Worm (Caenorhabditis elegans) whole organism, L2 larva: ENCODE data around the gene cki-1.

Experiments
- C34F6.9 ChIP-seq: fragments of 150-350 bp; optimal IDR thresholded peaks from 2 replicates; lab custom pipeline; 2014; ENCODE audit warnings: missing biosample characterization, missing genetic modification characterization
- F13H6.1 ChIP-seq: sonication (generic microtip); optimal IDR thresholded peaks from 2 replicates; lab custom pipeline; 2016; ENCODE audit warnings: missing genetic modification characterization, missing compliant biosample characterization
- ZK546.5 ChIP-seq: sonication (generic microtip); optimal IDR thresholded peaks from 2 replicates; lab custom pipeline; 2017; ENCODE audit warnings: missing biosample characterization, missing genetic modification characterization
- blmp-1 ChIP-seq: sonication (generic microtip); optimal IDR thresholded peaks from 2 replicates; lab custom pipeline; 2017; ENCODE audit warnings: missing genetic modification characterization, mild to moderate bottlenecking, missing compliant biosample characterization, antibody characterized with exemption, moderate library complexity; ENCODE audit not compliant: insufficient read depth
- ceh-16 ChIP-seq: fragments of 150-350 bp; optimal IDR thresholded peaks from 2 replicates; lab custom pipeline; 2014; ENCODE audit warnings: missing biosample characterization, missing genetic modification characterization
- ceh-82 ChIP-seq: fragments of 150-350 bp; optimal IDR thresholded peaks from 2 replicates; lab custom pipeline; 2014; ENCODE audit warnings: missing biosample characterization, missing genetic modification characterization
- crh-2 ChIP-seq: sonication (generic microtip); optimal IDR thresholded peaks from 2 replicates; lab custom pipeline; 2017; ENCODE audit warnings: missing biosample characterization, missing genetic modification characterization
- elt-1 ChIP-seq: fragments of 150-350 bp; optimal IDR thresholded peaks from 2 replicates; lab custom pipeline; 2014; ENCODE audit warnings: missing biosample characterization, missing genetic modification characterization
- fos-1 ChIP-seq: fragments of 150-350 bp; optimal IDR thresholded peaks from 2 replicates; lab custom pipeline; 2014; ENCODE audit warnings: missing biosample characterization, missing genetic modification characterization
- gmeb-1 ChIP-seq: fragments of 150-350 bp; optimal IDR thresholded peaks from 2 replicates; lab custom pipeline; 2014; ENCODE audit warnings: missing biosample characterization, missing genetic modification characterization
- lin-13 ChIP-seq: fragments of 150-350 bp; optimal IDR thresholded peaks from 2 replicates; lab custom pipeline; 2014; ENCODE audit warnings: missing biosample characterization, missing genetic modification reagents, missing genetic modification characterization
- lsy-2 ChIP-seq, 2 experiments: fragments of 150-350 bp in 1 of 2; sonication (generic microtip) in 1 of 2; optimal IDR thresholded peaks; 2 replicates each; lab custom pipeline; 2014 to 2017; ENCODE audit warnings: missing biosample characterization in 2 of 2, missing genetic modification characterization in 2 of 2
- mab-5 ChIP-seq: fragments of 150-350 bp; optimal IDR thresholded peaks from 2 replicates; lab custom pipeline; 2014; ENCODE audit warnings: missing biosample characterization, missing genetic modification characterization
- nhr-12 ChIP-seq: fragments of 150-350 bp; optimal IDR thresholded peaks from 2 replicates; lab custom pipeline; 2014; ENCODE audit warnings: missing biosample characterization, missing genetic modification characterization
- nhr-129 ChIP-seq: fragments of 150-350 bp; optimal IDR thresholded peaks from 2 replicates; lab custom pipeline; 2014; ENCODE audit warnings: missing biosample characterization, missing genetic modification characterization
- nhr-21 ChIP-seq: fragments of 150-350 bp; optimal IDR thresholded peaks from 2 replicates; lab custom pipeline; 2014; ENCODE audit warnings: missing biosample characterization, missing genetic modification characterization
- nhr-23 ChIP-seq: fragments of 150-350 bp; optimal IDR thresholded peaks from 2 replicates; lab custom pipeline; 2014; ENCODE audit warnings: missing biosample characterization, missing genetic modification reagents, missing genetic modification characterization
- nhr-237 ChIP-seq: fragments of 150-350 bp; optimal IDR thresholded peaks from 2 replicates; lab custom pipeline; 2014; ENCODE audit warnings: missing biosample characterization, missing genetic modification characterization
- nhr-25 ChIP-seq: fragments of 150-350 bp; sonication (generic microtip); optimal IDR thresholded peaks from 3 replicates; lab custom pipeline; 2014; ENCODE audit warnings: missing biosample characterization, missing genetic modification characterization
- nhr-6 ChIP-seq: fragments of 150-350 bp; optimal IDR thresholded peaks from 2 replicates; lab custom pipeline; 2014; ENCODE audit warnings: missing biosample characterization, missing genetic modification characterization
- nhr-77 ChIP-seq: fragments of 150-350 bp; optimal IDR thresholded peaks from 2 replicates; lab custom pipeline; 2014; ENCODE audit warnings: missing biosample characterization, missing genetic modification characterization
- peb-1 ChIP-seq: fragments of 150-350 bp; optimal IDR thresholded peaks from 2 replicates; lab custom pipeline; 2014; ENCODE audit warnings: missing biosample characterization, missing genetic modification characterization
- sem-4 ChIP-seq: fragments of 150-350 bp; optimal IDR thresholded peaks from 2 replicates; lab custom pipeline; 2014; ENCODE audit warnings: missing biosample characterization, missing genetic modification reagents, missing genetic modification characterization
- sma-3 ChIP-seq: sonication (generic microtip); optimal IDR thresholded peaks from 2 replicates; lab custom pipeline; 2016; ENCODE audit warnings: missing genetic modification reagents, missing genetic modification characterization, missing compliant biosample characterization
- sma-9 ChIP-seq, 2 experiments: fragments of 150-350 bp in 1 of 2; sonication (generic microtip) in 1 of 2; optimal IDR thresholded peaks; 2 replicates each; lab custom pipeline; 2014 to 2016; ENCODE audit warnings: missing genetic modification characterization in 2 of 2, mild to moderate bottlenecking in 1 of 2, missing biosample characterization in 1 of 2, missing compliant biosample characterization in 1 of 2, missing genetic modification reagents in 1 of 2, moderate library complexity in 1 of 2
- unc-55 ChIP-seq: fragments of 150-350 bp; sonication (generic microtip); optimal IDR thresholded peaks from 3 replicates; lab custom pipeline; 2014; ENCODE audit warnings: missing biosample characterization, missing genetic modification reagents, missing genetic modification characterization
- ztf-1 ChIP-seq: fragments of 200-800 bp; sonication (Bioruptor generic); conservative IDR thresholded peaks from 2 replicates; pipeline ENCODE4 v1.3.6; 2022; ENCODE audit warnings: missing genetic modification characterization, missing compliant biosample characterization
- ztf-11 ChIP-seq: sonication (generic microtip); optimal IDR thresholded peaks from 2 replicates; lab custom pipeline; 2017; ENCODE audit warnings: missing biosample characterization, missing genetic modification characterization
- ztf-4 ChIP-seq: fragments of 150-350 bp; optimal IDR thresholded peaks from 2 replicates; lab custom pipeline; 2014; ENCODE audit warnings: missing biosample characterization, missing genetic modification characterization

Gene cki-1

DNA sequence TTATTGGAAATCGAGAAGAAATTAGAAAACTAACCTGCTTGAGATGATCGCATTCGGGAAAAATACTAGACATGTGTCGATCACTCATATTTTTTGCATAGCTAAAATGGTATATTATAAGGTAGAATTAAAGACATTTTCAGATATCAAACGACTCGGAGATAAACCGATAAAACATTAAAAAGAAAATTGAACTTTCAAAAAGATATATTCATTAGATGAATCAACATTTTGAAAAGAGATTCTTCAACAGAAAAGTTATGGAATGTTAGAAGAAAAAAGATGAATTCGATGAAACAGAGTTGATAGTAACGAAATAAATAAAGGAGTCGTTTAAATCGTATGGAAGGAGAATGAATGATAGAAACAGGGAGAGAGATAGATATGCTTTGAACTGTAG is 44.6 kb downstream of the cki-1 start, which contains the start of gene mdmh-35:
Gene mdmh-35 (minus strand): TSS at position 101 of the 400 bp plus-strand sequence.
- TF ChIP-seq sem-4 (tag; lab: Kevin White, UChicago) = no peak
- no peak for TF ChIP-seq ztf-1
- no peak for TF ChIP-seq nhr-25
- TF ChIP-seq nhr-6 (tag; lab: Kevin White, UChicago) = no peak
- TF ChIP-seq nhr-12 (tag; lab: Kevin White, UChicago) = no peak
- TF ChIP-seq C34F6.9 (tag; lab: Kevin White, UChicago) = no peak
- TF ChIP-seq ceh-82 (tag; lab: Kevin White, UChicago) = no peak
- TF ChIP-seq ceh-16 (tag; lab: Kevin White, UChicago) = no peak
- TF ChIP-seq blmp-1 (tag; lab: Kevin White, UChicago) = no peak

DNA sequence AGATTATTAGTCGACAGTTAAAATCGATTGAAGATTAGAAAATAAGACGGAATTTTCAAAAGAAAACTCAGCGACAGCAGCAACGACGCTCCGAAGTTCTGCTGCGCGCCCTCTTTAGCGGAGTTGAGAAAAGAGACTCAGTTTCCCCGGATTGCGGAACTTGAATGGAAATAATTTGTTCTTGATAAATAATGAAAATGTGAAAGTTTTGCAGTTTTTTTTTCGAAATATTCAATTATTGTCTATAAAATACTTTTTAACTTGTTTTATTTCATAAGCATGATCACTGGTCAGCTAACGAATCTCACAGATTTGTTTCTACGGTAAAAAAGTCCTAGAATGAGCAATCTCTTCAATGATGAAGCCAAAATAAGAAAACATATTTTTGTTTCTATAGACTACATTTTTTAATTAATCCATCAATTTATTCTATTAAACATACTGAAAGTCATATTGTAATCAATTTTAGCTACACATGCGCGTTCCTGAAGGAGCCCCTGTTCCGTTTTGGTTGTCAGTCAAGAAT is 46.5 kb downstream of the cki-1 start, which contains the start of the genes cec-3 and T09A5.15:
Gene cec-3 (minus strand): TSS at position 116 of the 526 bp plus-strand sequence.
Gene T09A5.15 (plus strand): TSS at position 476 of the 526 bp plus-strand sequence.
- TF ChIP-seq unc-55 (GFP tag; lab: Kevin White, UChicago) (peak; percentile 73), crh-2 (tag; lab: Kevin White, UChicago) (peak; percentile 44), lsy-2 (tag; optimal IDR thresholded peaks at IDR 0.05; lab: Kevin White, UChicago) (peak in 1 of 2 experiments; percentile 69), nhr-237 (tag; lab: Kevin White, UChicago) (no peak), sma-9 (GFP tag; optimal IDR thresholded peaks at IDR 0.05; lab: Kevin White, UChicago) (peak; percentile 21), sma-9 (tag; optimal IDR thresholded peaks at IDR 0.05; lab: Kevin White, UChicago) (no peak), F13H6.1 (tag; lab: Kevin White, UChicago) (peak; percentile 4), C34F6.9 (tag; lab: Kevin White, UChicago) (peak; percentile 63), fos-1 (tag; lab: Kevin White, UChicago) (peak; percentile 2), nhr-77 (tag; lab: Kevin White, UChicago) (no peak), nhr-25 (peak; percentile 2), sma-3 (GFP tag; lab: Kevin White, UChicago) (peak; percentile 39), nhr-129 (tag; lab: Kevin White, UChicago) (peak; percentile 47), ztf-11 (no peak)

- no peak for TF ChIP-seq fos-1 (tag; lab: Kevin White, UChicago)
- no peak for TF ChIP-seq ztf-4 (tag; lab: Kevin White, UChicago)
- TF ChIP-seq nhr-21 = no peak
- no peak for TF ChIP-seq nhr-23 (tag; lab: Kevin White, UChicago)
- no peak for TF ChIP-seq nhr-129 (tag; lab: Kevin White, UChicago)
- no peak for TF ChIP-seq nhr-6 (tag; lab: Kevin White, UChicago)
- TF ChIP-seq C34F6.9 (tag; lab: Kevin White, UChicago) = no peak
- TF ChIP-seq unc-55 (GFP tag; lab: Kevin White, UChicago) = no peak
- no peak for TF ChIP-seq lin-13 (GFP tag; lab: Kevin White, UChicago)
- no peak for TF ChIP-seq ZK546.5 (tag; lab: Kevin White, UChicago)
- no peak for TF ChIP-seq mab-5 (tag; lab: Kevin White, UChicago)
- TF ChIP-seq peb-1 (tag; lab: Kevin White, UChicago) = no peak
- TF ChIP-seq elt-1 (tag; lab: Kevin White, UChicago) = no peak
Observed at ce11 chrII:7858101-7858500, 47.1 kb downstream of the cki-1 start, which contains the start of gene sds-22. Gene sds-22, plus strand, starts transcription at chrII:7858401.

- TF ChIP-seq nhr-21 (no peak), gmeb-1 (peak; percentile 71), lsy-2 (tag; optimal IDR thresholded peaks at IDR 0.05; lab: Kevin White, UChicago) (peak in 1 of 2 experiments; percentile 79), sma-9 (GFP tag; optimal IDR thresholded peaks at IDR 0.05; lab: Kevin White, UChicago) (peak; percentile 41), sma-9 (tag; optimal IDR thresholded peaks at IDR 0.05; lab: Kevin White, UChicago) (no peak), lin-13 (GFP tag; lab: Kevin White, UChicago) (peak; percentile 58), nhr-129 (tag; lab: Kevin White, UChicago) (peak; percentile 74), C34F6.9 (tag; lab: Kevin White, UChicago) (peak; percentile 82), unc-55 (GFP tag; lab: Kevin White, UChicago) (peak; percentile 89), fos-1 (tag; lab: Kevin White, UChicago) (peak; percentile 16), crh-2 (tag; lab: Kevin White, UChicago) (peak; percentile 69), sem-4 (tag; lab: Kevin White, UChicago) (peak; percentile 4), ZK546.5 (tag; lab: Kevin White, UChicago) (no peak), mab-5 (tag; lab: Kevin White, UChicago) (no peak)
Observed at ce11 chrII:7860221-7860928, 49.3 kb downstream of the cki-1 start, which contains the start of gene lin-5. Gene lin-5, plus strand, starts transcription at chrII:7860574.
